Fruit fly (Drosophila melanogaster): Measurements from ENCODE around the gene dsb.

DNA sequence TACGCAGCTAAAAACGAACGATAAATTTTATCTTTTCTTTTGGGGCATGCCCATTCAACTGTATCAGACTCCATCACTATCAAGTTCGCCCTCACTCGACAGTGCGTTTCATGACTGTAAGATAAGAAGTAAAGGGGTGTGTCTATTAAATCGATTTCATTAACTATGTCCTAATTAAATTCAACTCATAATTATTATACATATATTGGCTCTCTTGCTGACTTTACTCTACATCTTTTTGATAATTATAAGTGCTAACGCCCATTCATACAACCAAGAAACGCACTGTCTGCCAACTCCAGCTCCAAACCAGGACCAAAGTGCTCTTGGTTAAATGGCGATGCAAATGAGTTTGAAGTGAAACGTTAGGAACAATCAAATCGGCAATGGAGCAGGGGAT is 41.2 kb downstream of the dsb start:
- no peak for TF ChIP-seq psq (GFP tag; optimal IDR thresholded peaks at IDR 0.05)
- TF ChIP-seq Mio (GFP tag; optimal IDR thresholded peaks at IDR 0.05): no peak
- TF ChIP-seq dl (GFP tag; optimal IDR thresholded peaks at IDR 0.05; ENCODE audit: insufficient read depth in 1 of 2, partially characterized antibody in 2 of 2): no peak
